Worm (Caenorhabditis elegans) whole organism, L4 larva: Measurements from ENCODE around the gene agt-1.
A peak's percentile ranks its signal among the peaks of the same experiment; 100 is the strongest.

Experiments
- F10B5.3 ChIP-seq: sonication (generic microtip); optimal IDR thresholded peaks from 2 replicates; lab custom pipeline; 2016; ENCODE audit warnings: mild to moderate bottlenecking, missing genetic modification characterization, missing compliant biosample characterization
- F26F4.8 ChIP-seq: fragments of 200-800 bp; sonication (Bioruptor generic); conservative IDR thresholded peaks from 2 replicates; pipeline ENCODE4 v1.3.6; 2022; ENCODE audit warnings: missing genetic modification characterization, missing compliant biosample characterization
- F37D6.2 ChIP-seq: sonication (generic microtip); optimal IDR thresholded peaks from 2 replicates; lab custom pipeline; 2016; ENCODE audit warnings: mild to moderate bottlenecking, missing genetic modification characterization, missing compliant biosample characterization
- R02D3.7 ChIP-seq: fragments of 150-350 bp; sonication (generic microtip); optimal IDR thresholded peaks from 3 replicates; lab custom pipeline; 2014; ENCODE audit warnings: missing biosample characterization, missing genetic modification characterization
- T26A8.4 ChIP-seq: fragments of 200-800 bp; sonication (Bioruptor generic); IDR thresholded peaks from 2 replicates; pipeline ENCODE4 v1.3.6; 2022; ENCODE audit warnings: missing genetic modification characterization, missing compliant biosample characterization
- Y105C5A.15 ChIP-seq: fragments of 200-800 bp; sonication (Bioruptor generic); IDR thresholded peaks from 2 replicates; pipeline ENCODE4 v1.3.6; 2022; ENCODE audit warnings: missing genetic modification characterization, missing compliant biosample characterization
- Y48G9A.11 ChIP-seq: fragments of 200-800 bp; sonication (Bioruptor generic); IDR thresholded peaks from 2 replicates; pipeline ENCODE4 v1.3.6; 2022; ENCODE audit warnings: missing genetic modification reagents, missing genetic modification characterization, missing compliant biosample characterization
- Y5F2A.4 ChIP-seq: fragments of 200-800 bp; sonication (Bioruptor generic); optimal IDR thresholded peaks from 2 replicates; lab custom pipeline; 2018; ENCODE audit warnings: mild to moderate bottlenecking, missing genetic modification characterization, missing compliant biosample characterization
- ZK546.5 ChIP-seq, 2 experiments: sonication (generic microtip); optimal IDR thresholded peaks; 2 replicates each; lab custom pipeline; 2017; ENCODE audit warnings: missing biosample characterization in 2 of 2, missing genetic modification characterization in 2 of 2
- aha-1 ChIP-seq: fragments of 150-350 bp; peaks from one replicate; lab custom pipeline; 2014; ENCODE audit warnings: missing biosample characterization, missing genetic modification characterization
- arid-1 ChIP-seq: fragments of 200-800 bp; sonication (Bioruptor generic); conservative IDR thresholded peaks from 2 replicates; pipeline ENCODE4 v1.3.6; 2022; ENCODE audit warnings: missing genetic modification reagents, missing genetic modification characterization, missing compliant biosample characterization
- attf-4 ChIP-seq: sonication (generic microtip); optimal IDR thresholded peaks from 3 replicates; lab custom pipeline; 2017; ENCODE audit warnings: missing biosample characterization, missing genetic modification characterization
- ceh-20 ChIP-seq: fragments of 200-800 bp; sonication (Bioruptor generic); IDR thresholded peaks from 2 replicates; pipeline ENCODE4 v1.3.6; 2022; ENCODE audit warnings: missing genetic modification reagents, missing genetic modification characterization, missing compliant biosample characterization
- ceh-32 ChIP-seq: sonication (generic microtip); optimal IDR thresholded peaks from 2 replicates; lab custom pipeline; 2016; ENCODE audit warnings: mild to moderate bottlenecking, missing genetic modification characterization, missing compliant biosample characterization; ENCODE audit not compliant: poor library complexity
- ceh-82 ChIP-seq: sonication (generic microtip); optimal IDR thresholded peaks from 2 replicates; lab custom pipeline; 2017; ENCODE audit warnings: missing biosample characterization, missing genetic modification characterization
- cey-2 ChIP-seq: sonication (generic microtip); optimal IDR thresholded peaks from 3 replicates; lab custom pipeline; 2017; ENCODE audit warnings: missing genetic modification characterization, mild to moderate bottlenecking, missing compliant biosample characterization, antibody characterized with exemption, borderline replicate concordance; ENCODE audit not compliant: insufficient read depth
- daf-19 ChIP-seq: fragments of 200-800 bp; sonication (Bioruptor generic); conservative IDR thresholded peaks from 2 replicates; pipeline ENCODE4 v1.3.6; 2022; ENCODE audit warnings: missing genetic modification characterization, missing compliant biosample characterization
- dmd-6 ChIP-seq: fragments of 200-800 bp; sonication (Bioruptor generic); IDR thresholded peaks from 2 replicates; pipeline ENCODE4 v1.3.6; 2022; ENCODE audit warnings: missing genetic modification reagents, missing genetic modification characterization, missing compliant biosample characterization
- dmd-9 ChIP-seq: fragments of 200-800 bp; sonication (Bioruptor generic); IDR thresholded peaks from 2 replicates; pipeline ENCODE4 v1.3.6; 2022; ENCODE audit warnings: missing genetic modification reagents, missing genetic modification characterization, missing compliant biosample characterization
- dpl-1 ChIP-seq: fragments of 150-350 bp; optimal IDR thresholded peaks from 2 replicates; lab custom pipeline; 2014; ENCODE audit warnings: missing biosample characterization, missing genetic modification reagents, missing genetic modification characterization
- fkh-10 ChIP-seq: fragments of 150-350 bp; optimal IDR thresholded peaks from 2 replicates; lab custom pipeline; 2014; ENCODE audit warnings: missing biosample characterization, missing genetic modification reagents, missing genetic modification characterization
- gei-8 ChIP-seq: fragments of 200-800 bp; sonication (Bioruptor generic); optimal IDR thresholded peaks from 2 replicates; lab custom pipeline; 2018; ENCODE audit warnings: mild to moderate bottlenecking, missing genetic modification characterization, missing compliant biosample characterization
- hif-1 ChIP-seq, 2 experiments: sonication (generic microtip); optimal IDR thresholded peaks; 2 replicates each; lab custom pipeline; 2016 to 2017; ENCODE audit warnings: missing compliant biosample characterization in 2 of 2, missing genetic modification characterization in 2 of 2, missing genetic modification reagents in 2 of 2, missing genotype in 2 of 2, mild to moderate bottlenecking in 1 of 2
- hlh-11 ChIP-seq: fragments of 200-800 bp; sonication (Bioruptor generic); optimal IDR thresholded peaks from 2 replicates; lab custom pipeline; 2018; ENCODE audit warnings: mild to moderate bottlenecking, missing genetic modification characterization, missing compliant biosample characterization
- hmg-1.1 ChIP-seq: fragments of 200-800 bp; sonication (Bioruptor generic); IDR thresholded peaks from 2 replicates; pipeline ENCODE4 v1.3.6; 2022; ENCODE audit warnings: missing genetic modification reagents, missing genetic modification characterization, missing compliant biosample characterization
- lin-13 ChIP-seq: fragments of 150-350 bp; optimal IDR thresholded peaks from 2 replicates; lab custom pipeline; 2014; ENCODE audit warnings: missing biosample characterization, missing genetic modification reagents, missing genetic modification characterization
- lin-38 ChIP-seq: fragments of 200-800 bp; sonication (Bioruptor generic); IDR thresholded peaks from 2 replicates; pipeline ENCODE4 v1.3.6; 2022; ENCODE audit warnings: missing genetic modification reagents, missing genetic modification characterization, missing compliant biosample characterization
- lin-39 ChIP-seq: fragments of 150-350 bp; optimal IDR thresholded peaks from 2 replicates; lab custom pipeline; 2014; ENCODE audit warnings: missing biosample characterization, missing genetic modification reagents, missing genetic modification characterization
- madf-9 ChIP-seq: fragments of 200-800 bp; sonication (Bioruptor generic); conservative IDR thresholded peaks from 2 replicates; pipeline ENCODE4 v1.3.6; 2022; ENCODE audit warnings: missing genetic modification reagents, missing genetic modification characterization, missing compliant biosample characterization
- mdt-29 ChIP-seq: fragments of 200-800 bp; sonication (Bioruptor generic); IDR thresholded peaks from 2 replicates; pipeline ENCODE4 v1.3.6; 2022; ENCODE audit warnings: missing genetic modification reagents, missing genetic modification characterization, missing compliant biosample characterization
- mep-1 ChIP-seq: fragments of 150-350 bp; sonication (generic microtip); optimal IDR thresholded peaks from 3 replicates; lab custom pipeline; 2014; ENCODE audit warnings: missing biosample characterization, missing genetic modification characterization
- mes-2 ChIP-seq: sonication (generic microtip); optimal IDR thresholded peaks from 2 replicates; lab custom pipeline; 2016; ENCODE audit warnings: missing genotype, mild to moderate bottlenecking, missing genetic modification characterization, missing compliant biosample characterization; ENCODE audit not compliant: poor library complexity, severe bottlenecking
- mxl-3 ChIP-seq: fragments of 200-800 bp; sonication (Bioruptor generic); optimal IDR thresholded peaks from 2 replicates; lab custom pipeline; 2018; ENCODE audit warnings: mild to moderate bottlenecking, missing genetic modification characterization, missing compliant biosample characterization
- nhr-10 ChIP-seq: fragments of 150-350 bp; optimal IDR thresholded peaks from 2 replicates; lab custom pipeline; 2014; ENCODE audit warnings: missing biosample characterization, missing genetic modification characterization
- nhr-111 ChIP-seq: fragments of 200-800 bp; sonication (Bioruptor generic); optimal IDR thresholded peaks from 2 replicates; lab custom pipeline; 2018; ENCODE audit warnings: mild to moderate bottlenecking, missing genetic modification characterization, missing compliant biosample characterization
- nhr-237 ChIP-seq: sonication (generic microtip); optimal IDR thresholded peaks from 2 replicates; lab custom pipeline; 2017; ENCODE audit warnings: missing biosample characterization, missing genetic modification characterization
- nhr-42 ChIP-seq: fragments of 200-800 bp; sonication (Bioruptor generic); IDR thresholded peaks from 2 replicates; pipeline ENCODE4 v1.3.6; 2022; ENCODE audit warnings: missing genetic modification characterization, missing compliant biosample characterization
- nhr-48 ChIP-seq: sonication (generic microtip); optimal IDR thresholded peaks from 2 replicates; lab custom pipeline; 2016; ENCODE audit warnings: mild to moderate bottlenecking, missing genetic modification characterization, missing compliant biosample characterization
- rbr-2 ChIP-seq: sonication (generic microtip); optimal IDR thresholded peaks from 2 replicates; lab custom pipeline; 2016; ENCODE audit warnings: missing genotype, missing genetic modification characterization, missing compliant biosample characterization
- sdz-12 ChIP-seq: fragments of 200-800 bp; sonication (Bioruptor generic); optimal IDR thresholded peaks from 2 replicates; lab custom pipeline; 2018; ENCODE audit warnings: mild to moderate bottlenecking, missing genetic modification characterization, missing compliant biosample characterization
- set-16 ChIP-seq: fragments of 200-800 bp; sonication (Bioruptor generic); IDR thresholded peaks from 2 replicates; pipeline ENCODE4 v1.3.6; 2022; ENCODE audit warnings: missing genetic modification reagents, missing genetic modification characterization, missing compliant biosample characterization
- skn-1 ChIP-seq: fragments of 150-350 bp; optimal IDR thresholded peaks from 2 replicates; lab custom pipeline; 2014; ENCODE audit warnings: missing biosample characterization, missing genetic modification characterization
- snpc-1.2 ChIP-seq: fragments of 200-800 bp; sonication (Bioruptor generic); IDR thresholded peaks from 2 replicates; pipeline ENCODE4 v1.3.6; 2022; ENCODE audit warnings: missing genetic modification reagents, missing genetic modification characterization, missing compliant biosample characterization
- spr-1 ChIP-seq: sonication (generic microtip); optimal IDR thresholded peaks from 2 replicates; lab custom pipeline; 2016; ENCODE audit warnings: mild to moderate bottlenecking, missing genetic modification characterization, missing compliant biosample characterization
- tag-97 ChIP-seq: fragments of 200-800 bp; sonication (Bioruptor generic); IDR thresholded peaks from 2 replicates; pipeline ENCODE4 v1.3.6; 2022; ENCODE audit warnings: missing genetic modification characterization, missing compliant biosample characterization
- unc-130 ChIP-seq: sonication (generic microtip); optimal IDR thresholded peaks from 2 replicates; lab custom pipeline; 2016; ENCODE audit warnings: missing genetic modification reagents, missing genetic modification characterization, missing compliant biosample characterization
- unc-39 ChIP-seq: sonication (generic microtip); optimal IDR thresholded peaks from 2 replicates; lab custom pipeline; 2017; ENCODE audit warnings: missing biosample characterization, missing genetic modification characterization
- zfp-3 ChIP-seq: fragments of 200-800 bp; sonication (Bioruptor generic); conservative IDR thresholded peaks from 2 replicates; pipeline ENCODE4 v1.3.6; 2022; ENCODE audit warnings: missing genetic modification reagents, missing genetic modification characterization, missing compliant biosample characterization
- zip-11 ChIP-seq: fragments of 200-800 bp; sonication (Bioruptor generic); IDR thresholded peaks from 2 replicates; pipeline ENCODE4 v1.3.6; 2022; ENCODE audit warnings: missing genetic modification characterization, missing compliant biosample characterization
- ztf-11 ChIP-seq: fragments of 150-350 bp; optimal IDR thresholded peaks from 2 replicates; lab custom pipeline; 2014; ENCODE audit warnings: missing biosample characterization, missing genetic modification characterization

agt-1 gene

DNA sequence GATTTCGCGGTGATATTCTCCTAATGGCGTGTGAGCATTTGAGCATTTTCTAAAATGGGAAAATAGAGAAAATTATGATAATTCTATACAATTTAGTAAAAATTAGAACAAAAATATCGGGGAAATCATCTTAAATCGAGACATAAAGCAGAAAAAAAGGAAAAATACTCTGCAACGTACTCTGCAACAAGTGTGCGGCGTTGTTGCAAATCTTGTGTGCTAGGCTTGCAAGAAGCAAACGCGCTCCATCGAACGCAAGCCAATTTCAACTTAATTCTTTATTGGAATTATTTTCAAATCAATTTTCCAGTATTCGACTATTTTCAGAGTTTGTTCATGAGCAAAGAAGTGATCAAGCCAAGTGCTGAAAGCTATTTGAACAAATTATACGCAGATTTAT, 16.8 kb upstream of the agt-1 start, which contains the start of the genes Y62E10A.20, Y62E10A.23 and mdt-9 (continued):
- peak; percentile 96 for TF ChIP-seq lin-38 (GFP tag; lab: Robert Waterston, UW)
- TF ChIP-seq nhr-237 (tag; lab: Kevin White, UChicago) = no peak
- no peak for TF ChIP-seq nhr-111
- no peak for TF ChIP-seq nhr-10
- no peak for TF ChIP-seq daf-19 (GFP tag; lab: Robert Waterston, UW)
- no peak for TF ChIP-seq mdt-29 (GFP tag; lab: Robert Waterston, UW)
- TF ChIP-seq dmd-9 (GFP tag; lab: Robert Waterston, UW) = no peak
- TF ChIP-seq Y5F2A.4 (GFP tag; lab: Kevin White, UChicago) = no peak
- TF ChIP-seq fkh-10 (GFP tag; lab: Kevin White, UChicago) = no peak
- TF ChIP-seq dpl-1 (GFP tag; lab: Kevin White, UChicago) = peak; percentile 74
- no peak for TF ChIP-seq ceh-82
- TF ChIP-seq hif-1 (tag; optimal IDR thresholded peaks at IDR 0.05; lab: Kevin White, UChicago) = peak in 1 of 2 experiments; percentile 76
- TF ChIP-seq snpc-1.2 (GFP tag; lab: Robert Waterston, UW) = 0 out of 2 replicates have a peak, but pooled peaks have one; percentile 67
- TF ChIP-seq nhr-42 (GFP tag; lab: Robert Waterston, UW) = no peak
- TF ChIP-seq R02D3.7 (tag; lab: Kevin White, UChicago) = no peak
- peak; percentile 94 for TF ChIP-seq mes-2
- TF ChIP-seq arid-1 (GFP tag; lab: Robert Waterston, UW) = 0 out of 2 replicates have a peak, but pooled peaks have one; percentile 48
- no peak for TF ChIP-seq sdz-12 (GFP tag; lab: Kevin White, UChicago)
- no peak for TF ChIP-seq ceh-20 (GFP tag; lab: Robert Waterston, UW)
- peak; percentile 61 for TF ChIP-seq rbr-2 (tag; lab: Kevin White, UChicago)
- TF ChIP-seq Y105C5A.15 (GFP tag; lab: Robert Waterston, UW) = no peak
- TF ChIP-seq nhr-48 (tag; lab: Kevin White, UChicago) = no peak
- no peak for TF ChIP-seq Y48G9A.11 (GFP tag; lab: Robert Waterston, UW)
- TF ChIP-seq unc-130 = peak; percentile 78
- no peak for TF ChIP-seq set-16 (GFP tag; lab: Robert Waterston, UW)
- no peak for TF ChIP-seq hlh-11
- TF ChIP-seq spr-1 (tag; lab: Kevin White, UChicago) = peak; percentile 0
- no peak for TF ChIP-seq ceh-32
- 0 out of 2 replicates have a peak, but pooled peaks have one; percentile 46 for TF ChIP-seq T26A8.4 (GFP tag; lab: Robert Waterston, UW)

- TF ChIP-seq mxl-3 = no peak
- TF ChIP-seq cey-2 = no peak
- TF ChIP-seq ztf-11 (tag; lab: Kevin White, UChicago) = no peak
- TF ChIP-seq lin-13 (GFP tag; lab: Kevin White, UChicago) = no peak
- no peak for TF ChIP-seq daf-19 (GFP tag; lab: Robert Waterston, UW)
- no peak for TF ChIP-seq hlh-11
- TF ChIP-seq tag-97 = no peak
- TF ChIP-seq hif-1 (tag; optimal IDR thresholded peaks at IDR 0.05; lab: Kevin White, UChicago) = peak in 1 of 2 experiments; percentile 19
- no peak for TF ChIP-seq F10B5.3
- TF ChIP-seq attf-4 = no peak
- no peak for TF ChIP-seq zfp-3 (GFP tag; lab: Robert Waterston, UW)
- no peak for TF ChIP-seq mdt-29 (GFP tag; lab: Robert Waterston, UW)
- TF ChIP-seq ZK546.5 (tag; optimal IDR thresholded peaks at IDR 0.05; lab: Kevin White, UChicago) = no peak
- TF ChIP-seq aha-1 (tag; lab: Kevin White, UChicago) = peak; percentile 60
- no peak for TF ChIP-seq madf-9 (GFP tag; lab: Robert Waterston, UW)
- TF ChIP-seq lin-38 (GFP tag; lab: Robert Waterston, UW) = peak; percentile 32; the same call in 1 of the 2 replicates
- TF ChIP-seq hmg-1.1 (GFP tag; lab: Robert Waterston, UW) = 0 out of 2 replicates have a peak, but pooled peaks have one; percentile 40
- no peak for TF ChIP-seq zip-11 (GFP tag; lab: Robert Waterston, UW)
- no peak for TF ChIP-seq skn-1 (tag; lab: Kevin White, UChicago)
- TF ChIP-seq unc-39 = no peak
- no peak for TF ChIP-seq lin-39 (tag; lab: Kevin White, UChicago)
- TF ChIP-seq mep-1 (tag; lab: Kevin White, UChicago) = peak; percentile 10
- no peak for TF ChIP-seq F37D6.2 (tag; lab: Kevin White, UChicago)
- no peak for TF ChIP-seq dmd-6
- TF ChIP-seq F26F4.8 (GFP tag; lab: Robert Waterston, UW) = no peak
- TF ChIP-seq gei-8 = no peak
Observed at ce11 chrIV:13383763-13384436, 14.7 kb upstream of the agt-1 start, which contains the start of gene rab-19. Gene rab-19, minus strand, starts transcription at chrIV:13384386.
